Worm (Caenorhabditis elegans) whole organism, L1 larva: ENCODE data around the gene egl-10.

ENCODE experiments used
- ceh-82 ChIP-seq, 3 experiments: fragments of 150-350 bp in 1 of 3; sonication (generic microtip) in 2 of 3; optimal IDR thresholded peaks; 2 replicates each; lab custom pipeline; 2014 to 2017; ENCODE audit warnings: missing biosample characterization in 3 of 3, missing genetic modification characterization in 3 of 3
- dpl-1 ChIP-seq, 3 experiments: fragments of 150-350 bp in 2 of 3; sonication (generic microtip) in 1 of 3; optimal IDR thresholded peaks; 2 replicates each; lab custom pipeline; 2014 to 2017; ENCODE audit warnings: missing biosample characterization in 3 of 3, missing genetic modification characterization in 3 of 3, missing genetic modification reagents in 3 of 3
- mdl-1 ChIP-seq, 2 experiments: fragments of 150-350 bp; optimal IDR thresholded peaks; 2 replicates each; lab custom pipeline; 2014 to 2017; ENCODE audit warnings: missing biosample characterization in 2 of 2, missing genetic modification characterization in 2 of 2, inconsistent platforms in 1 of 2
- mep-1 ChIP-seq: fragments of 150-350 bp; optimal IDR thresholded peaks from 2 replicates; lab custom pipeline; 2014; ENCODE audit warnings: missing biosample characterization, missing genetic modification characterization
- rnt-1 ChIP-seq: sonication (generic microtip); optimal IDR thresholded peaks from 2 replicates; lab custom pipeline; 2016; ENCODE audit warnings: mild to moderate bottlenecking, missing genetic modification characterization, moderate library complexity, missing compliant biosample characterization
- swsn-7 ChIP-seq: sonication (generic microtip); optimal IDR thresholded peaks from 2 replicates; lab custom pipeline; 2016; ENCODE audit warnings: missing genetic modification characterization, missing compliant biosample characterization
- ztf-11 ChIP-seq, 2 experiments: sonication (generic microtip); optimal IDR thresholded peaks; 2 replicates each; lab custom pipeline; 2016 to 2017; ENCODE audit warnings: missing genetic modification characterization in 2 of 2, missing biosample characterization in 1 of 2, missing compliant biosample characterization in 1 of 2

DNA sequence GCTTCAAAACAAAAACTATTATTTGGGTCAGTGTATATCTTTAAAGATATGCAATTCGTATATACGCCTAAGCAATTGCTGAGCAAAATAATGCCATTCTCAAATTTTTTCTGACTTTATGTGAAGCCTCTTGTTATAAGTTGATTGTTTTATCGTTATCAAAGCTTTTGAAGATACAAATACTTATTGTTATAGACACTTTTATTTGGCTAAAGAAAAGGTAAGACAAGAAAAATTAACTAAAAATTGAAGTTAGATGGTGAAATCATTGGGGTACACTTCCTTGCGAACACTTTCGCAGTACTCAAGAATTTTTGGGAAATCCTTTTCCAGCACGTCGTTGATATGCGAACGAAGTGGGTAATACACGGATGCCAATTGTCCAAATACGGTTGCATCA, 50.5 kb downstream of the egl-10 start:
- TF ChIP-seq ztf-11 (tag; optimal IDR thresholded peaks at IDR 0.05; lab: Kevin White, UChicago) (no peak), mdl-1 (tag; optimal IDR thresholded peaks at IDR 0.05; lab: Kevin White, UChicago) (no peak), dpl-1 (GFP tag; optimal IDR thresholded peaks at IDR 0.05; lab: Kevin White, UChicago) (no peak), mep-1 (tag; lab: Kevin White, UChicago) (no peak), rnt-1 (no peak), ceh-82 (tag; optimal IDR thresholded peaks at IDR 0.05; lab: Kevin White, UChicago) (no peak), swsn-7 (tag; lab: Kevin White, UChicago) (no peak)
